Worm (Caenorhabditis elegans) whole organism, L4/young adult: Measurements from ENCODE around the gene tut-2.

ENCODE experiments used
- W03F9.2 ChIP-seq: fragments of 150-350 bp; optimal IDR thresholded peaks from 2 replicates; lab custom pipeline; 2014; ENCODE audit warnings: missing biosample characterization, missing genetic modification characterization
- him-1 ChIP-seq: sonication (generic microtip); optimal IDR thresholded peaks from 2 replicates; lab custom pipeline; 2016; ENCODE audit warnings: missing genotype, missing genetic modification reagents, missing genetic modification characterization, missing compliant biosample characterization

- TF ChIP-seq W03F9.2 (no peak), him-1 (tag; lab: Kevin White, UChicago) (no peak)
Measured at ce11 chrV:10699122-10699521, 41.1 kb downstream of the tut-2 start.
